Worm (Caenorhabditis elegans) whole organism, late embryonic: ENCODE measurements around the gene nas-18.
"Not testable (repeated sequence)": the region's sequence is repeated elsewhere in the genome, so short reads cannot be mapped to it uniquely, and the experiment has no call there.

ENCODE experiments used
- F13H6.1 ChIP-seq: sonication (generic microtip); optimal IDR thresholded peaks from 2 replicates; lab custom pipeline; 2016; ENCODE audit warnings: missing genetic modification characterization, missing compliant biosample characterization
- K02D7.2 ChIP-seq: sonication (generic microtip); optimal IDR thresholded peaks from 2 replicates; lab custom pipeline; 2017; ENCODE audit warnings: mild to moderate bottlenecking, missing genetic modification characterization, missing compliant biosample characterization
- T23F11.4 ChIP-seq: fragments of 200-800 bp; sonication (Bioruptor generic); optimal IDR thresholded peaks from 2 replicates; lab custom pipeline; 2018; ENCODE audit warnings: mild to moderate bottlenecking, missing genetic modification characterization, missing compliant biosample characterization
- Y22D7AL.16 ChIP-seq: sonication (generic microtip); optimal IDR thresholded peaks from 2 replicates; lab custom pipeline; 2016; ENCODE audit warnings: missing genetic modification characterization, missing compliant biosample characterization
- ceh-14 ChIP-seq: sonication (generic microtip); optimal IDR thresholded peaks from 2 replicates; lab custom pipeline; 2016; ENCODE audit warnings: missing genotype, missing genetic modification characterization, missing compliant biosample characterization
- ceh-19 ChIP-seq: fragments of 200-800 bp; sonication (Bioruptor generic); optimal IDR thresholded peaks from 2 replicates; lab custom pipeline; 2018; ENCODE audit warnings: mild to moderate bottlenecking, missing genetic modification characterization, missing compliant biosample characterization
- ceh-2 ChIP-seq: sonication (generic microtip); optimal IDR thresholded peaks from 2 replicates; lab custom pipeline; 2016; ENCODE audit warnings: missing genotype, missing genetic modification characterization, missing compliant biosample characterization
- ceh-24 ChIP-seq: sonication (generic microtip); optimal IDR thresholded peaks from 2 replicates; lab custom pipeline; 2016; ENCODE audit warnings: mild to moderate bottlenecking, missing genetic modification characterization, missing compliant biosample characterization
- ceh-30 ChIP-seq: fragments of 150-350 bp; optimal IDR thresholded peaks from 2 replicates; lab custom pipeline; 2014; ENCODE audit warnings: missing biosample characterization, missing genetic modification characterization
- ceh-34 ChIP-seq: sonication (generic microtip); optimal IDR thresholded peaks from 2 replicates; lab custom pipeline; 2016; ENCODE audit warnings: mild to moderate bottlenecking, missing genetic modification characterization, missing compliant biosample characterization
- ceh-48 ChIP-seq: sonication (generic microtip); optimal IDR thresholded peaks from 2 replicates; lab custom pipeline; 2016; ENCODE audit warnings: missing genetic modification characterization, inconsistent platforms, missing compliant biosample characterization
- ceh-9 ChIP-seq: sonication (generic microtip); optimal IDR thresholded peaks from 2 replicates; lab custom pipeline; 2016; ENCODE audit warnings: mild to moderate bottlenecking, missing genetic modification characterization, inconsistent platforms, missing compliant biosample characterization
- dmd-4 ChIP-seq: sonication (generic microtip); optimal IDR thresholded peaks from 2 replicates; lab custom pipeline; 2016; ENCODE audit warnings: borderline replicate concordance, missing genetic modification characterization, missing compliant biosample characterization
- elt-2 ChIP-seq: sonication (generic microtip); optimal IDR thresholded peaks from 2 replicates; lab custom pipeline; 2016; ENCODE audit warnings: missing genetic modification reagents, missing genetic modification characterization, missing compliant biosample characterization
- ets-4 ChIP-seq: sonication (generic microtip); optimal IDR thresholded peaks from 2 replicates; lab custom pipeline; 2016; ENCODE audit warnings: missing genetic modification characterization, missing compliant biosample characterization
- fax-1 ChIP-seq: sonication (generic microtip); optimal IDR thresholded peaks from 2 replicates; lab custom pipeline; 2016; ENCODE audit warnings: missing genotype, missing genetic modification characterization, missing compliant biosample characterization
- fkh-10 ChIP-seq: fragments of 150-350 bp; optimal IDR thresholded peaks from 2 replicates; lab custom pipeline; 2014; ENCODE audit warnings: missing biosample characterization, missing genetic modification reagents, missing genetic modification characterization
- gmeb-2 ChIP-seq: sonication (generic microtip); optimal IDR thresholded peaks from 2 replicates; lab custom pipeline; 2016; ENCODE audit warnings: missing genetic modification characterization, inconsistent platforms, missing compliant biosample characterization
- hlh-6 ChIP-seq: sonication (generic microtip); optimal IDR thresholded peaks from 2 replicates; lab custom pipeline; 2016; ENCODE audit warnings: missing genotype, missing genetic modification characterization, missing compliant biosample characterization
- lin-11 ChIP-seq: fragments of 200-800 bp; sonication (Bioruptor generic); optimal IDR thresholded peaks from 2 replicates; lab custom pipeline; 2018; ENCODE audit warnings: mild to moderate bottlenecking, missing genetic modification characterization, missing compliant biosample characterization
- madf-2 ChIP-seq: sonication (generic microtip); optimal IDR thresholded peaks from 2 replicates; lab custom pipeline; 2017; ENCODE audit warnings: missing genetic modification characterization, missing compliant biosample characterization
- nfya-1 ChIP-seq: sonication (generic microtip); optimal IDR thresholded peaks from 2 replicates; lab custom pipeline; 2017; ENCODE audit warnings: missing genetic modification characterization, mild to moderate bottlenecking, missing compliant biosample characterization, antibody characterized with exemption, moderate library complexity
- nhr-11 ChIP-seq: fragments of 150-350 bp; optimal IDR thresholded peaks from 2 replicates; lab custom pipeline; 2014; ENCODE audit warnings: missing biosample characterization, missing genetic modification characterization
- odd-2 ChIP-seq: sonication (generic microtip); optimal IDR thresholded peaks from 2 replicates; lab custom pipeline; 2017; ENCODE audit warnings: antibody characterized with exemption, mild to moderate bottlenecking, missing genetic modification characterization, missing compliant biosample characterization
- pag-3 ChIP-seq: sonication (generic microtip); optimal IDR thresholded peaks from 2 replicates; lab custom pipeline; 2016; ENCODE audit warnings: missing compliant biosample characterization, missing genetic modification characterization, borderline replicate concordance
- pat-9 ChIP-seq: fragments of 200-800 bp; sonication (Bioruptor generic); optimal IDR thresholded peaks from 2 replicates; lab custom pipeline; 2018; ENCODE audit warnings: mild to moderate bottlenecking, missing genetic modification characterization, moderate library complexity, missing compliant biosample characterization
- pha-4 ChIP-seq: fragments of 150-350 bp; optimal IDR thresholded peaks from 2 replicates; lab custom pipeline; 2018; ENCODE audit warnings: missing biosample characterization, missing genetic modification reagents, missing genetic modification characterization
- rnt-1 ChIP-seq: sonication (generic microtip); optimal IDR thresholded peaks from 2 replicates; lab custom pipeline; 2016; ENCODE audit warnings: missing genetic modification characterization, missing compliant biosample characterization
- sox-2 ChIP-seq: fragments of 200-800 bp; sonication (Bioruptor generic); IDR thresholded peaks from 2 replicates; pipeline ENCODE4 v1.3.6; 2022; ENCODE audit warnings: missing genetic modification reagents, missing genetic modification characterization, missing compliant biosample characterization
- tbx-2 ChIP-seq: sonication (generic microtip); optimal IDR thresholded peaks from 2 replicates; lab custom pipeline; 2016; ENCODE audit warnings: missing genetic modification characterization, missing compliant biosample characterization
- tbx-7 ChIP-seq: sonication (generic microtip); optimal IDR thresholded peaks from 2 replicates; lab custom pipeline; 2016; ENCODE audit warnings: missing genotype, missing genetic modification characterization, missing compliant biosample characterization
- ttx-3 ChIP-seq: sonication (generic microtip); optimal IDR thresholded peaks from 2 replicates; lab custom pipeline; 2016; ENCODE audit warnings: missing genetic modification reagents, missing genetic modification characterization, missing compliant biosample characterization
- unc-42 ChIP-seq: sonication (generic microtip); optimal IDR thresholded peaks from 2 replicates; lab custom pipeline; 2016; ENCODE audit warnings: missing genotype, missing genetic modification characterization, missing compliant biosample characterization
- unc-55 ChIP-seq: sonication (generic microtip); optimal IDR thresholded peaks from 2 replicates; lab custom pipeline; 2017; ENCODE audit warnings: missing biosample characterization, missing genetic modification reagents, missing genetic modification characterization
- unc-86 ChIP-seq: sonication (generic microtip); optimal IDR thresholded peaks from 2 replicates; lab custom pipeline; 2016; ENCODE audit warnings: missing genetic modification characterization, missing compliant biosample characterization

Gene nas-18

ce11 chrV:11396134-11396533, at the start of gene nas-18:
TSS of gene nas-18 (plus strand) at chrV:11396434.
- TF ChIP-seq K02D7.2, unc-86, nfya-1 (tag; lab: Kevin White, UChicago): not testable (repeated sequence)
- TF ChIP-seq, all 69 proteins: peak for 0; not testable (repeated sequence) for 69

ce11 chrV:11346912-11347311, 49.3 kb upstream of the nas-18 start, which contains the start of gene grl-7:
TSS of gene grl-7 (minus strand) at chrV:11347012.
- TF ChIP-seq hlh-6: no peak
- no peak for TF ChIP-seq ceh-9

ce11 chrV:11351263-11351662, 45.0 kb upstream of the nas-18 start:
- no peak for TF ChIP-seq lin-11 (tag; lab: Kevin White, UChicago)
- TF ChIP-seq unc-42 (tag; lab: Kevin White, UChicago): peak; percentile 36

- no peak for TF ChIP-seq odd-2 (tag; lab: Kevin White, UChicago)
- TF ChIP-seq madf-2: no peak
- TF ChIP-seq ttx-3 (tag; lab: Kevin White, UChicago): no peak
- TF ChIP-seq ceh-24 (tag; lab: Kevin White, UChicago): no peak
- TF ChIP-seq pat-9 (tag; lab: Kevin White, UChicago): no peak
- no peak for TF ChIP-seq K02D7.2 (tag; lab: Kevin White, UChicago)
- no peak for TF ChIP-seq hlh-6
- no peak for TF ChIP-seq elt-2 (tag; lab: Kevin White, UChicago)
Measured at ce11 chrV:11352893-11353292, 43.3 kb upstream of the nas-18 start, which contains the start of gene npr-25. TSS of gene npr-25 (minus strand) at chrV:11352993.

- no peak for TF ChIP-seq K02D7.2 (tag; lab: Kevin White, UChicago)
- TF ChIP-seq unc-42 (tag; lab: Kevin White, UChicago): peak; percentile 61
Measured at ce11 chrV:11354264-11354663, 42.0 kb upstream of the nas-18 start.

ce11 chrV:11363575-11363974, 32.7 kb upstream of the nas-18 start:
- no peak for TF ChIP-seq F13H6.1 (tag; lab: Kevin White, UChicago)
- no peak for TF ChIP-seq hlh-6
- no peak for TF ChIP-seq fkh-10
- no peak for TF ChIP-seq nhr-11 (tag; lab: Kevin White, UChicago)
- no peak for TF ChIP-seq fax-1 (tag; lab: Kevin White, UChicago)
- no peak for TF ChIP-seq ceh-34
- no peak for TF ChIP-seq ceh-24 (tag; lab: Kevin White, UChicago)
- no peak for TF ChIP-seq pag-3 (tag; lab: Kevin White, UChicago)
- TF ChIP-seq ets-4: no peak
- TF ChIP-seq T23F11.4 (GFP tag; lab: Kevin White, UChicago): no peak
- TF ChIP-seq Y22D7AL.16 (tag; lab: Kevin White, UChicago): no peak
- no peak for TF ChIP-seq tbx-2
- no peak for TF ChIP-seq dmd-4
- TF ChIP-seq K02D7.2 (tag; lab: Kevin White, UChicago): no peak
- no peak for TF ChIP-seq unc-55 (GFP tag; lab: Kevin White, UChicago)
- no peak for TF ChIP-seq unc-86 (tag; lab: Kevin White, UChicago)
- TF ChIP-seq ttx-3 (tag; lab: Kevin White, UChicago): no peak

- no peak for TF ChIP-seq rnt-1 (tag; lab: Kevin White, UChicago)
- no peak for TF ChIP-seq ceh-9
- TF ChIP-seq ets-4: no peak
- no peak for TF ChIP-seq ceh-30
- no peak for TF ChIP-seq fax-1 (tag; lab: Kevin White, UChicago)
- TF ChIP-seq ceh-2: no peak
- no peak for TF ChIP-seq unc-55 (GFP tag; lab: Kevin White, UChicago)
- no peak for TF ChIP-seq elt-2 (tag; lab: Kevin White, UChicago)
- TF ChIP-seq sox-2 (GFP tag; lab: Robert Waterston, UW): no peak
- no peak for TF ChIP-seq tbx-7 (tag; lab: Kevin White, UChicago)
- TF ChIP-seq tbx-2: no peak
- TF ChIP-seq ceh-14: no peak
- TF ChIP-seq ceh-48 (tag; lab: Kevin White, UChicago): no peak
- no peak for TF ChIP-seq ceh-19 (GFP tag; lab: Kevin White, UChicago)
- no peak for TF ChIP-seq gmeb-2 (tag; lab: Kevin White, UChicago)
- no peak for TF ChIP-seq pha-4 (tag; lab: Kevin White, UChicago)
Measured at ce11 chrV:11366129-11366528, 30.1 kb upstream of the nas-18 start, which contains the start of gene dop-5. TSS of gene dop-5 (minus strand) at chrV:11366229.
